Worm (Caenorhabditis elegans) whole organism, L2 larva: ENCODE data around the gene nspb-4.
"Not testable (repeated sequence)": the region's sequence is repeated elsewhere in the genome, so short reads cannot be mapped to it uniquely, and the experiment has no call there.

Source experiments
- C34F6.9 ChIP-seq: fragments of 150-350 bp; optimal IDR thresholded peaks from 2 replicates; lab custom pipeline; 2014; ENCODE audit warnings: missing biosample characterization, missing genetic modification characterization
- R02D3.7 ChIP-seq: fragments of 150-350 bp; optimal IDR thresholded peaks from 2 replicates; lab custom pipeline; 2014; ENCODE audit warnings: missing biosample characterization, missing genetic modification characterization
- alr-1 ChIP-seq: fragments of 150-350 bp; optimal IDR thresholded peaks from 2 replicates; lab custom pipeline; 2014; ENCODE audit warnings: missing biosample characterization, missing genetic modification characterization
- aly-2 ChIP-seq: fragments of 150-350 bp; optimal IDR thresholded peaks from 2 replicates; lab custom pipeline; 2014; ENCODE audit warnings: missing biosample characterization, missing genetic modification characterization
- ama-1 ChIP-seq: fragments of 150-350 bp; optimal IDR thresholded peaks from 2 replicates; lab custom pipeline; 2018; ENCODE audit warnings: inconsistent platforms
- blmp-1 ChIP-seq: sonication (generic microtip); optimal IDR thresholded peaks from 2 replicates; lab custom pipeline; 2017; ENCODE audit warnings: missing genetic modification characterization, mild to moderate bottlenecking, missing compliant biosample characterization, antibody characterized with exemption, moderate library complexity; ENCODE audit not compliant: insufficient read depth
- ceh-16 ChIP-seq: fragments of 150-350 bp; optimal IDR thresholded peaks from 2 replicates; lab custom pipeline; 2014; ENCODE audit warnings: missing biosample characterization, missing genetic modification characterization
- ceh-82 ChIP-seq: fragments of 150-350 bp; optimal IDR thresholded peaks from 2 replicates; lab custom pipeline; 2014; ENCODE audit warnings: missing biosample characterization, missing genetic modification characterization
- crh-2 ChIP-seq: sonication (generic microtip); optimal IDR thresholded peaks from 2 replicates; lab custom pipeline; 2017; ENCODE audit warnings: missing biosample characterization, missing genetic modification characterization
- egl-27 ChIP-seq: sonication (generic microtip); optimal IDR thresholded peaks from 3 replicates; lab custom pipeline; 2017; ENCODE audit warnings: missing biosample characterization, missing genetic modification reagents, missing genetic modification characterization
- elt-1 ChIP-seq: fragments of 150-350 bp; optimal IDR thresholded peaks from 2 replicates; lab custom pipeline; 2014; ENCODE audit warnings: missing biosample characterization, missing genetic modification characterization
- elt-3 ChIP-seq: sonication (generic microtip); optimal IDR thresholded peaks from 2 replicates; lab custom pipeline; 2017; ENCODE audit warnings: missing biosample characterization, missing genetic modification characterization
- fos-1 ChIP-seq: fragments of 150-350 bp; optimal IDR thresholded peaks from 2 replicates; lab custom pipeline; 2014; ENCODE audit warnings: missing biosample characterization, missing genetic modification characterization
- gmeb-1 ChIP-seq: fragments of 150-350 bp; optimal IDR thresholded peaks from 2 replicates; lab custom pipeline; 2014; ENCODE audit warnings: missing biosample characterization, missing genetic modification characterization
- lin-13 ChIP-seq: fragments of 150-350 bp; optimal IDR thresholded peaks from 2 replicates; lab custom pipeline; 2014; ENCODE audit warnings: missing biosample characterization, missing genetic modification reagents, missing genetic modification characterization
- lin-39 ChIP-seq: fragments of 150-350 bp; optimal IDR thresholded peaks from 2 replicates; lab custom pipeline; 2014; ENCODE audit warnings: missing biosample characterization, missing genetic modification reagents, missing genetic modification characterization
- mdl-1 ChIP-seq, 2 experiments: fragments of 150-350 bp in 1 of 2; sonication (generic microtip) in 1 of 2; optimal IDR thresholded peaks; 2 replicates each; lab custom pipeline; 2017; ENCODE audit warnings: missing biosample characterization in 2 of 2, missing genetic modification characterization in 2 of 2
- nhr-11 ChIP-seq: fragments of 150-350 bp; optimal IDR thresholded peaks from 2 replicates; lab custom pipeline; 2014; ENCODE audit warnings: missing biosample characterization, missing genetic modification characterization
- nhr-129 ChIP-seq: fragments of 150-350 bp; optimal IDR thresholded peaks from 2 replicates; lab custom pipeline; 2014; ENCODE audit warnings: missing biosample characterization, missing genetic modification characterization
- nhr-23 ChIP-seq: fragments of 150-350 bp; optimal IDR thresholded peaks from 2 replicates; lab custom pipeline; 2014; ENCODE audit warnings: missing biosample characterization, missing genetic modification reagents, missing genetic modification characterization
- nhr-25 ChIP-seq: fragments of 150-350 bp; sonication (generic microtip); optimal IDR thresholded peaks from 3 replicates; lab custom pipeline; 2014; ENCODE audit warnings: missing biosample characterization, missing genetic modification characterization
- nhr-6 ChIP-seq: fragments of 150-350 bp; optimal IDR thresholded peaks from 2 replicates; lab custom pipeline; 2014; ENCODE audit warnings: missing biosample characterization, missing genetic modification characterization
- nhr-77 ChIP-seq: fragments of 150-350 bp; optimal IDR thresholded peaks from 2 replicates; lab custom pipeline; 2014; ENCODE audit warnings: missing biosample characterization, missing genetic modification characterization
- sem-4 ChIP-seq: fragments of 150-350 bp; optimal IDR thresholded peaks from 2 replicates; lab custom pipeline; 2014; ENCODE audit warnings: missing biosample characterization, missing genetic modification reagents, missing genetic modification characterization
- sma-9 ChIP-seq, 2 experiments: fragments of 150-350 bp in 1 of 2; sonication (generic microtip) in 1 of 2; optimal IDR thresholded peaks; 2 replicates each; lab custom pipeline; 2014 to 2016; ENCODE audit warnings: missing genetic modification characterization in 2 of 2, mild to moderate bottlenecking in 1 of 2, missing biosample characterization in 1 of 2, missing compliant biosample characterization in 1 of 2, missing genetic modification reagents in 1 of 2, moderate library complexity in 1 of 2
- unc-39 ChIP-seq: fragments of 150-350 bp; optimal IDR thresholded peaks from 2 replicates; lab custom pipeline; 2014; ENCODE audit warnings: missing biosample characterization, missing genetic modification characterization
- unc-55 ChIP-seq: fragments of 150-350 bp; sonication (generic microtip); optimal IDR thresholded peaks from 3 replicates; lab custom pipeline; 2014; ENCODE audit warnings: missing biosample characterization, missing genetic modification reagents, missing genetic modification characterization
- unc-62 ChIP-seq: fragments of 150-350 bp; optimal IDR thresholded peaks from 2 replicates; lab custom pipeline; 2014; ENCODE audit warnings: missing biosample characterization, missing genetic modification reagents, missing genetic modification characterization
- zag-1 ChIP-seq: fragments of 150-350 bp; optimal IDR thresholded peaks from 2 replicates; lab custom pipeline; 2014; ENCODE audit warnings: missing biosample characterization, missing genetic modification characterization
- ztf-1 ChIP-seq: fragments of 200-800 bp; sonication (Bioruptor generic); conservative IDR thresholded peaks from 2 replicates; pipeline ENCODE4 v1.3.6; 2022; ENCODE audit warnings: missing genetic modification characterization, missing compliant biosample characterization
- ztf-4 ChIP-seq: fragments of 150-350 bp; optimal IDR thresholded peaks from 2 replicates; lab custom pipeline; 2014; ENCODE audit warnings: missing biosample characterization, missing genetic modification characterization

nspb-4 gene

DNA sequence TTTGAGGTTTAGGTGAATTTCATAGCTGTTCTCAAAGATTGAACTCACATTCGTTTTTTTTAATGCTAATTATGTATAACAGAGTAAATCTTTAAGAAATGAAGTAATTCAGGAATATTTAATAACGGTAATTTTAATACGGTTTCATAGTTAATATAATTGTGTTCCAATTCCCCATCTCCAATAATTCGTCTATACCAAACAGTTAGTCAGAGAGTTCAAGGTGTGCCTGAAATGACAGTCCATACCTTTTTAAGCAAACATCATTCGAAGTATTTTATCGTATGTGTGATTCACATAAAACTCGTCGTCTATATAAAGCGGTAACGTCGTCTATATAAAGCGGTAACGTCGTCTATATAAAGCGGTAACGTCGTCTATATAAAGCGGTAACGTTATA, 722 bp downstream of the nspb-4 start, which contains the start of gene nspb-5:
Gene nspb-5 (plus strand): TSS at position 301 of the 400 bp plus-strand sequence.
- TF ChIP-seq elt-3; unc-39 (tag; lab: Kevin White, UChicago); nhr-11 (tag; lab: Kevin White, UChicago): not testable (repeated sequence)

ce11 chrIV:6599447-6599846, 1.4 kb downstream of the nspb-4 start, which contains the start of gene F38A5.8:
Gene F38A5.8 (plus strand): TSS chrIV:6599747.
- TF ChIP-seq aly-2 = no peak
- TF ChIP-seq sma-9 (GFP tag; optimal IDR thresholded peaks at IDR 0.05; lab: Kevin White, UChicago) = no peak
- no peak for TF ChIP-seq sma-9 (tag; optimal IDR thresholded peaks at IDR 0.05; lab: Kevin White, UChicago)
- no peak for TF ChIP-seq egl-27 (tag; lab: Kevin White, UChicago)
- TF ChIP-seq lin-39 (tag; lab: Kevin White, UChicago) = no peak
- TF ChIP-seq ceh-82 (tag; lab: Kevin White, UChicago) = no peak
- TF ChIP-seq elt-1 (tag; lab: Kevin White, UChicago) = no peak
- no peak for TF ChIP-seq nhr-23 (tag; lab: Kevin White, UChicago)
- TF ChIP-seq ama-1 = no peak
- no peak for TF ChIP-seq blmp-1 (tag; lab: Kevin White, UChicago)

DNA sequence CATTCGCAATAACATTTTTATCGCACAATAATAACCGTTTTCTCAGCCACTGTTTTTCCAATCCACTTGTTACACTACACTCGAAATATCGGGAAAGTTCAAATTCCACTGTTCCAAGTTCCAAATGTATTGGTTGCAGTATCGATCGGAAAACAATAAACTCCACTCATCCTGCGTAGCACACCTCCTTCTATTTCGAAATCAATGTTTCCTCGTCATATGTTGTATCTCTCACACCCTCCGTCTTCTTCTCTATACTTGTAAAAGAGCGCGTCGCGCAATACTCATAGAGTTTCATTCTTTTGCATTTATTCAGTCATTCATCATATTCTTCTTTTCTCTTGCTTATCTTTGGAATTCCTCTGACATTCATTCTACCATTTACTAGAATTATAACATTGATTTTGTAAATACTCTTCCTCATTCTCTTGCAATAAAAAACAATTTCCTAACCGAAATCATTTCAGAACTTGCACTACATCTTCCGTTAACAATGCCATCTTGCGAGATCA, 3.3 kb downstream of the nspb-4 start, which contains the start of gene sup-36:
Gene sup-36 (plus strand): TSS at position 462 of the 512 bp plus-strand sequence.
- TF ChIP-seq ceh-16 (tag; lab: Kevin White, UChicago) (no peak), C34F6.9 (tag; lab: Kevin White, UChicago) (peak; percentile 51), nhr-129 (peak; percentile 62), nhr-77 (tag; lab: Kevin White, UChicago) (no peak), sma-9 (GFP tag; optimal IDR thresholded peaks at IDR 0.05; lab: Kevin White, UChicago) (peak; percentile 18), sma-9 (tag; optimal IDR thresholded peaks at IDR 0.05; lab: Kevin White, UChicago) (no peak), crh-2 (tag; lab: Kevin White, UChicago) (peak; percentile 12), unc-55 (GFP tag; lab: Kevin White, UChicago) (peak; percentile 74), fos-1 (tag; lab: Kevin White, UChicago) (peak; percentile 47)

- TF ChIP-seq gmeb-1 (tag; lab: Kevin White, UChicago) (no peak), aly-2 (no peak), nhr-77 (tag; lab: Kevin White, UChicago) (no peak), mdl-1 (tag; optimal IDR thresholded peaks at IDR 0.05; lab: Kevin White, UChicago) (no peak), nhr-129 (no peak), R02D3.7 (tag; lab: Kevin White, UChicago) (no peak), lin-13 (GFP tag; lab: Kevin White, UChicago) (no peak), crh-2 (tag; lab: Kevin White, UChicago) (no peak)
- TF ChIP-seq, all 48 proteins: peak for 0
Measured at ce11 chrIV:6602376-6602775, 4.4 kb downstream of the nspb-4 start, which contains the start of gene F15B10.3. Gene F15B10.3 (plus strand): TSS chrIV:6602676.

DNA sequence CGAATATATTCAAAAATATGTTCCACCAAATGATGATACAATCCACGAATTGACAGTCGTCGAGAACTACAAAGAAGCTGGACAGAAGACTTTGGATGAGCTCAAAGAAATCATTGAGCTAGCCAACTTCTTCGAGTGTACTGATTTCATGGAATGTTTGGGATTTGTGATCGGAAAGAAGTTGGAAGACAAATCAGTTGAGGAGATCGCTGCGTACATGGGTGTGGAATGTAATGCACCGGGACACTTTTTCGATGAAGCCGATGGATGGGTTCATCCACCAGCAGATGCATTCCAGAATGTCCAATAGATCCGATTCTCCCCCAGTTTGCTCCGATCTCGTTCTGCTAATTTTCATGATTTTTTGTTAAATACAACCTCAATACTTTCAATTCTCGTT, 5.5 kb downstream of the nspb-4 start:
- peak; percentile 15 for TF ChIP-seq sma-9 (GFP tag; optimal IDR thresholded peaks at IDR 0.05; lab: Kevin White, UChicago)
- no peak for TF ChIP-seq sma-9 (tag; optimal IDR thresholded peaks at IDR 0.05; lab: Kevin White, UChicago)
- no peak for TF ChIP-seq unc-39 (tag; lab: Kevin White, UChicago)
- no peak for TF ChIP-seq ceh-82 (tag; lab: Kevin White, UChicago)

- TF ChIP-seq ztf-1 (GFP tag; lab: Robert Waterston, UW) (no peak), unc-39 (tag; lab: Kevin White, UChicago) (no peak), ztf-4 (tag; lab: Kevin White, UChicago) (no peak), lin-13 (GFP tag; lab: Kevin White, UChicago) (no peak), sem-4 (tag; lab: Kevin White, UChicago) (no peak), ceh-82 (tag; lab: Kevin White, UChicago) (no peak), nhr-25 (tag; lab: Kevin White, UChicago) (no peak), alr-1 (tag; lab: Kevin White, UChicago) (no peak), unc-62 (GFP tag; lab: Kevin White, UChicago) (no peak), fos-1 (tag; lab: Kevin White, UChicago) (no peak), R02D3.7 (tag; lab: Kevin White, UChicago) (no peak), nhr-6 (tag; lab: Kevin White, UChicago) (no peak), sma-9 (GFP tag; optimal IDR thresholded peaks at IDR 0.05; lab: Kevin White, UChicago) (no peak), sma-9 (tag; optimal IDR thresholded peaks at IDR 0.05; lab: Kevin White, UChicago) (no peak), zag-1 (tag; lab: Kevin White, UChicago) (no peak)
Measured at ce11 chrIV:6605863-6606262, 7.8 kb downstream of the nspb-4 start, which contains the start of gene nstp-2. Gene nstp-2 (minus strand): TSS chrIV:6606188.
